Worm (Caenorhabditis elegans) whole organism, late embryonic: Measurements from ENCODE around the gene algn-13.

Experiments
- K09A11.1 ChIP-seq: sonication (generic microtip); optimal IDR thresholded peaks from 2 replicates; lab custom pipeline; 2017; ENCODE audit warnings: antibody characterized with exemption, mild to moderate bottlenecking, missing genetic modification characterization, missing compliant biosample characterization; ENCODE audit not compliant: insufficient read depth
- ceh-18 ChIP-seq: sonication (generic microtip); optimal IDR thresholded peaks from 2 replicates; lab custom pipeline; 2016; ENCODE audit warnings: missing genetic modification characterization, missing compliant biosample characterization
- ceh-19 ChIP-seq: fragments of 200-800 bp; sonication (Bioruptor generic); optimal IDR thresholded peaks from 2 replicates; lab custom pipeline; 2018; ENCODE audit warnings: mild to moderate bottlenecking, missing genetic modification characterization, missing compliant biosample characterization
- ceh-2 ChIP-seq: sonication (generic microtip); optimal IDR thresholded peaks from 2 replicates; lab custom pipeline; 2016; ENCODE audit warnings: missing genotype, missing genetic modification characterization, missing compliant biosample characterization
- ceh-22 ChIP-seq: sonication (generic microtip); optimal IDR thresholded peaks from 2 replicates; lab custom pipeline; 2017; ENCODE audit warnings: missing biosample characterization, missing genetic modification characterization
- ceh-31 ChIP-seq: sonication (generic microtip); optimal IDR thresholded peaks from 2 replicates; lab custom pipeline; 2016; ENCODE audit warnings: missing genetic modification characterization, missing compliant biosample characterization
- ceh-45 ChIP-seq: fragments of 200-800 bp; sonication (Bioruptor generic); IDR thresholded peaks from 2 replicates; pipeline ENCODE4 v1.3.6; 2022; ENCODE audit warnings: missing genetic modification reagents, missing genetic modification characterization, missing compliant biosample characterization
- ceh-9 ChIP-seq: sonication (generic microtip); optimal IDR thresholded peaks from 2 replicates; lab custom pipeline; 2016; ENCODE audit warnings: mild to moderate bottlenecking, missing genetic modification characterization, inconsistent platforms, missing compliant biosample characterization
- che-1 ChIP-seq: sonication (generic microtip); optimal IDR thresholded peaks from 2 replicates; lab custom pipeline; 2016; ENCODE audit warnings: mild to moderate bottlenecking, missing genetic modification characterization, missing compliant biosample characterization
- dmd-4 ChIP-seq: sonication (generic microtip); optimal IDR thresholded peaks from 2 replicates; lab custom pipeline; 2016; ENCODE audit warnings: borderline replicate concordance, missing genetic modification characterization, missing compliant biosample characterization
- dve-1 ChIP-seq: sonication (generic microtip); optimal IDR thresholded peaks from 2 replicates; lab custom pipeline; 2017; ENCODE audit warnings: antibody characterized with exemption, mild to moderate bottlenecking, missing genetic modification characterization, missing compliant biosample characterization
- elt-4 ChIP-seq: sonication (generic microtip); optimal IDR thresholded peaks from 2 replicates; lab custom pipeline; 2016; ENCODE audit warnings: missing genetic modification characterization, missing compliant biosample characterization
- ets-4 ChIP-seq: sonication (generic microtip); optimal IDR thresholded peaks from 2 replicates; lab custom pipeline; 2016; ENCODE audit warnings: missing genetic modification characterization, missing compliant biosample characterization
- eyg-1 ChIP-seq: sonication (generic microtip); optimal IDR thresholded peaks from 2 replicates; lab custom pipeline; 2016; ENCODE audit warnings: missing genotype, missing genetic modification characterization, missing compliant biosample characterization
- fax-1 ChIP-seq: sonication (generic microtip); optimal IDR thresholded peaks from 2 replicates; lab custom pipeline; 2016; ENCODE audit warnings: missing genotype, missing genetic modification characterization, missing compliant biosample characterization
- fkh-10 ChIP-seq: fragments of 150-350 bp; optimal IDR thresholded peaks from 2 replicates; lab custom pipeline; 2014; ENCODE audit warnings: missing biosample characterization, missing genetic modification reagents, missing genetic modification characterization
- gmeb-2 ChIP-seq: sonication (generic microtip); optimal IDR thresholded peaks from 2 replicates; lab custom pipeline; 2016; ENCODE audit warnings: missing genetic modification characterization, inconsistent platforms, missing compliant biosample characterization
- hlh-13 ChIP-seq: fragments of 200-800 bp; sonication (Bioruptor generic); optimal IDR thresholded peaks from 2 replicates; lab custom pipeline; 2018; ENCODE audit warnings: mild to moderate bottlenecking, missing genetic modification characterization, missing compliant biosample characterization
- hlh-15 ChIP-seq: sonication (generic microtip); optimal IDR thresholded peaks from 2 replicates; lab custom pipeline; 2016; ENCODE audit warnings: missing genetic modification characterization, missing compliant biosample characterization
- hlh-30 ChIP-seq: sonication (generic microtip); optimal IDR thresholded peaks from 2 replicates; lab custom pipeline; 2017; ENCODE audit warnings: antibody characterized with exemption, missing genetic modification characterization, missing compliant biosample characterization; ENCODE audit not compliant: insufficient read depth
- madf-2 ChIP-seq: sonication (generic microtip); optimal IDR thresholded peaks from 2 replicates; lab custom pipeline; 2017; ENCODE audit warnings: missing genetic modification characterization, missing compliant biosample characterization
- nfya-1 ChIP-seq: sonication (generic microtip); optimal IDR thresholded peaks from 2 replicates; lab custom pipeline; 2017; ENCODE audit warnings: missing genetic modification characterization, mild to moderate bottlenecking, missing compliant biosample characterization, antibody characterized with exemption, moderate library complexity
- npax-4 ChIP-seq: sonication (generic microtip); optimal IDR thresholded peaks from 2 replicates; lab custom pipeline; 2016; ENCODE audit warnings: missing genetic modification characterization, missing compliant biosample characterization
- pat-9 ChIP-seq: fragments of 200-800 bp; sonication (Bioruptor generic); optimal IDR thresholded peaks from 2 replicates; lab custom pipeline; 2018; ENCODE audit warnings: mild to moderate bottlenecking, missing genetic modification characterization, moderate library complexity, missing compliant biosample characterization
- pax-1 ChIP-seq: fragments of 150-350 bp; optimal IDR thresholded peaks from 2 replicates; lab custom pipeline; 2014; ENCODE audit warnings: missing biosample characterization, missing genetic modification characterization
- pha-2 ChIP-seq: sonication (generic microtip); optimal IDR thresholded peaks from 2 replicates; lab custom pipeline; 2017; ENCODE audit warnings: mild to moderate bottlenecking, missing genetic modification characterization, missing compliant biosample characterization
- rnt-1 ChIP-seq: sonication (generic microtip); optimal IDR thresholded peaks from 2 replicates; lab custom pipeline; 2016; ENCODE audit warnings: missing genetic modification characterization, missing compliant biosample characterization
- syd-9 ChIP-seq: sonication (generic microtip); optimal IDR thresholded peaks from 2 replicates; lab custom pipeline; 2016; ENCODE audit warnings: mild to moderate bottlenecking, missing genetic modification characterization, moderate library complexity, missing compliant biosample characterization
- tbx-2 ChIP-seq: sonication (generic microtip); optimal IDR thresholded peaks from 2 replicates; lab custom pipeline; 2016; ENCODE audit warnings: missing genetic modification characterization, missing compliant biosample characterization
- tbx-7 ChIP-seq: sonication (generic microtip); optimal IDR thresholded peaks from 2 replicates; lab custom pipeline; 2016; ENCODE audit warnings: missing genotype, missing genetic modification characterization, missing compliant biosample characterization
- ttx-3 ChIP-seq: sonication (generic microtip); optimal IDR thresholded peaks from 2 replicates; lab custom pipeline; 2016; ENCODE audit warnings: missing genetic modification reagents, missing genetic modification characterization, missing compliant biosample characterization
- unc-3 ChIP-seq, 2 experiments: fragments of 200-800 bp in 1 of 2; sonication (Bioruptor generic) in 1 of 2; sonication (generic microtip) in 1 of 2; conservative IDR thresholded peaks in 1 of 2; optimal IDR thresholded peaks in 1 of 2; 2 replicates each; pipeline versions ENCODE4 v1.3.6 to Lab custom; 2016 to 2022; ENCODE audit warnings: missing compliant biosample characterization in 2 of 2, missing genetic modification characterization in 2 of 2, missing genetic modification reagents in 1 of 2
- unc-42 ChIP-seq: sonication (generic microtip); optimal IDR thresholded peaks from 2 replicates; lab custom pipeline; 2016; ENCODE audit warnings: missing genotype, missing genetic modification characterization, missing compliant biosample characterization
- unc-86 ChIP-seq: sonication (generic microtip); optimal IDR thresholded peaks from 2 replicates; lab custom pipeline; 2016; ENCODE audit warnings: missing genetic modification characterization, missing compliant biosample characterization
- zip-5 ChIP-seq: sonication (generic microtip); optimal IDR thresholded peaks from 2 replicates; lab custom pipeline; 2016; ENCODE audit warnings: missing genetic modification characterization, missing compliant biosample characterization

The algn-13 gene

DNA sequence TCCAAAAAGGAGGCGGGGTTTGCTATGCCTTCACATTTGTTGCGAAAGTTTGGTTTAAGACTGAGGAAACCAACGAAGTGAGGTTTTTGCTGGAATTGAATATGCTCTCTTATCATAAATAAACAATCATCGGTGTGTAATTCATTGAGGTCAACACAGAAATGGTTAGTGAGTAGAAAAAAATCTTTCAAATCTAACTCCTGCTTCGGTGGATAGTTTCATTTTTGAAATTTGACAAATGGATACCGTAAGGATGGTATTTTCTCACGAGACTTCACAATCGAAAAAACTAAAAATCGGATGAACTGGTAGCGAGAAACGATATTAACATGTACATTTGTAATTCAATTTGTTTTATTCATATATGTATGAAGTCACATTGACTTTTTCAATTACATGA is 19.0 kb upstream of the algn-13 start, which contains the start of gene eol-1:
TSS of gene eol-1 (minus strand) at position 101 of the 400 bp plus-strand sequence.
- TF ChIP-seq ceh-22 (tag; lab: Kevin White, UChicago) (no peak), hlh-30 (tag; lab: Kevin White, UChicago) (no peak), hlh-13 (no peak), tbx-2 (tag; lab: Kevin White, UChicago) (no peak), elt-4 (no peak), pax-1 (tag; lab: Kevin White, UChicago) (no peak), ets-4 (tag; lab: Kevin White, UChicago) (no peak), pat-9 (no peak), madf-2 (tag; lab: Kevin White, UChicago) (no peak), eyg-1 (tag; lab: Kevin White, UChicago) (no peak), ceh-45 (no peak), nfya-1 (no peak), ceh-19 (GFP tag; lab: Kevin White, UChicago) (no peak), ceh-31 (tag; lab: Kevin White, UChicago) (no peak), unc-3 (GFP tag; conservative IDR thresholded peaks at IDR 0.05; lab: Robert Waterston, UW) (no peak), unc-3 (tag; optimal IDR thresholded peaks at IDR 0.05; lab: Kevin White, UChicago) (no peak), dmd-4 (no peak), che-1 (tag; lab: Kevin White, UChicago) (no peak), ceh-2 (tag; lab: Kevin White, UChicago) (no peak)
- TF ChIP-seq, all 69 proteins: peak for 0

- TF ChIP-seq ttx-3 (tag; lab: Kevin White, UChicago) (no peak), dmd-4 (no peak), unc-42 (tag; lab: Kevin White, UChicago) (no peak), rnt-1 (no peak), hlh-30 (tag; lab: Kevin White, UChicago) (no peak), che-1 (tag; lab: Kevin White, UChicago) (no peak), ceh-19 (GFP tag; lab: Kevin White, UChicago) (no peak), npax-4 (tag; lab: Kevin White, UChicago) (no peak), ceh-18 (tag; lab: Kevin White, UChicago) (no peak), syd-9 (no peak), ceh-22 (tag; lab: Kevin White, UChicago) (no peak)
These were observed 1.7 kb upstream of the algn-13 start, which contains the start of gene sao-1 for ce11 chrV:13963279-13963976. Gene sao-1, plus strand, starts transcription at chrV:13963926.

- TF ChIP-seq K09A11.1 (tag; lab: Kevin White, UChicago) (no peak), che-1 (tag; lab: Kevin White, UChicago) (no peak), pat-9 (no peak), rnt-1 (no peak), fkh-10 (GFP tag; lab: Kevin White, UChicago) (no peak), dve-1 (no peak), zip-5 (no peak), ceh-19 (GFP tag; lab: Kevin White, UChicago) (no peak), fax-1 (tag; lab: Kevin White, UChicago) (no peak), elt-4 (no peak), pha-2 (tag; lab: Kevin White, UChicago) (no peak), madf-2 (tag; lab: Kevin White, UChicago) (no peak), unc-86 (tag; lab: Kevin White, UChicago) (no peak), tbx-7 (tag; lab: Kevin White, UChicago) (no peak), gmeb-2 (tag; lab: Kevin White, UChicago) (no peak), ttx-3 (tag; lab: Kevin White, UChicago) (no peak), hlh-15 (tag; lab: Kevin White, UChicago) (no peak), ceh-9 (no peak)
- TF ChIP-seq, all 69 proteins: peak for 0
These were observed 861 bp downstream of the algn-13 start, which contains the start of gene srh-24 for ce11 chrV:13960916-13961315. Gene srh-24, minus strand, starts transcription at chrV:13961016.
